Worm (Caenorhabditis elegans): ENCODE results near the gene egl-26.

- peak; percentile 66 for TF ChIP-seq mep-1 (tag; optimal IDR thresholded peaks at IDR 0.05)
- no peak for TF ChIP-seq ztf-11 (tag; optimal IDR thresholded peaks at IDR 0.05)
- TF ChIP-seq nhr-12 (tag; optimal IDR thresholded peaks at IDR 0.05) = no peak
- TF ChIP-seq tbx-8 (GFP tag; optimal IDR thresholded peaks at IDR 0.05) = no peak
- no peak for TF ChIP-seq cnd-1 (tag; optimal IDR thresholded peaks at IDR 0.05)
- no peak for TF ChIP-seq snpc-4 (tag; optimal IDR thresholded peaks at IDR 0.05)
- no peak for TF ChIP-seq ceh-39 (tag; optimal IDR thresholded peaks at IDR 0.05)
These were observed 25.8 kb upstream of the egl-26 start, which contains the start of gene nfyc-1 for ce11 chrII:43640-44039.
